Worm (Caenorhabditis elegans) whole organism, L4 larva: ENCODE data around the gene F28B12.1.
A peak's percentile ranks its signal among the peaks of the same experiment; 100 is the strongest.

Source experiments
- D1046.2 ChIP-seq: fragments of 200-800 bp; sonication (Bioruptor generic); IDR thresholded peaks from 2 replicates; pipeline ENCODE4 v1.3.6; 2022; ENCODE audit warnings: missing genetic modification characterization, missing compliant biosample characterization
- F44E2.7 ChIP-seq: fragments of 200-800 bp; sonication (Bioruptor generic); IDR thresholded peaks from 2 replicates; pipeline ENCODE4 v2.1.2; 2022; ENCODE audit warnings: missing genetic modification characterization, missing compliant biosample characterization
- T20F7.1 ChIP-seq: fragments of 200-800 bp; sonication (Bioruptor generic); optimal IDR thresholded peaks from 2 replicates; lab custom pipeline; 2018; ENCODE audit warnings: mild to moderate bottlenecking, missing genetic modification characterization, missing compliant biosample characterization
- ces-1 ChIP-seq: fragments of 150-350 bp; sonication (generic microtip); optimal IDR thresholded peaks from 4 replicates; lab custom pipeline; 2014; ENCODE audit warnings: missing biosample characterization, missing genetic modification reagents, missing genetic modification characterization
- daf-12 ChIP-seq: fragments of 150-350 bp; optimal IDR thresholded peaks from 2 replicates; lab custom pipeline; 2014; ENCODE audit warnings: missing biosample characterization, missing genetic modification reagents, missing genetic modification characterization
- lim-7 ChIP-seq: fragments of 200-800 bp; sonication (Bioruptor generic); IDR thresholded peaks from 2 replicates; pipeline ENCODE4 v1.3.6; 2022; ENCODE audit warnings: missing genetic modification characterization, missing compliant biosample characterization
- lin-13 ChIP-seq: fragments of 150-350 bp; optimal IDR thresholded peaks from 2 replicates; lab custom pipeline; 2014; ENCODE audit warnings: missing biosample characterization, missing genetic modification reagents, missing genetic modification characterization
- lin-39 ChIP-seq: fragments of 150-350 bp; optimal IDR thresholded peaks from 2 replicates; lab custom pipeline; 2014; ENCODE audit warnings: missing biosample characterization, missing genetic modification reagents, missing genetic modification characterization
- mes-2 ChIP-seq: sonication (generic microtip); optimal IDR thresholded peaks from 2 replicates; lab custom pipeline; 2016; ENCODE audit warnings: missing genotype, mild to moderate bottlenecking, missing genetic modification characterization, missing compliant biosample characterization; ENCODE audit not compliant: poor library complexity, severe bottlenecking
- nhr-25 ChIP-seq: sonication (generic microtip); optimal IDR thresholded peaks from 2 replicates; lab custom pipeline; 2017; ENCODE audit warnings: missing genetic modification characterization, mild to moderate bottlenecking, missing compliant biosample characterization, antibody characterized with exemption, moderate library complexity, borderline replicate concordance; ENCODE audit not compliant: insufficient read depth
- nhr-76 ChIP-seq: fragments of 150-350 bp; optimal IDR thresholded peaks from 2 replicates; lab custom pipeline; 2014; ENCODE audit warnings: missing biosample characterization, missing genetic modification characterization
- snpc-4 ChIP-seq: fragments of 150-350 bp; optimal IDR thresholded peaks from 2 replicates; lab custom pipeline; 2014; ENCODE audit warnings: missing biosample characterization, missing genetic modification characterization
- unc-62 ChIP-seq, 3 experiments: fragments of 150-350 bp in 1 of 3; sonication (generic microtip); optimal IDR thresholded peaks in 2 of 3; peaks in 1 of 3; 1 replicate in 1 of 3; 2 replicates in 2 of 3; lab custom pipeline; 2014 to 2017; ENCODE audit warnings: missing biosample characterization in 3 of 3, missing genetic modification characterization in 3 of 3, missing genetic modification reagents in 3 of 3, missing genotype in 1 of 3

- TF ChIP-seq daf-12 (tag; lab: Kevin White, UChicago) (no peak), nhr-25 (tag; lab: Kevin White, UChicago) (no peak), nhr-76 (no peak), mes-2 (tag; lab: Kevin White, UChicago) (no peak), unc-62 (GFP tag; optimal IDR thresholded peaks at IDR 0.05 in 1 of 2; lab: Kevin White, UChicago) (peak in 1 of 2 experiments; percentile 37), unc-62 (tag; optimal IDR thresholded peaks at IDR 0.05; lab: Kevin White, UChicago) (no peak), F44E2.7 (GFP tag; lab: Robert Waterston, UW) (no peak), D1046.2 (GFP tag; lab: Robert Waterston, UW) (no peak), snpc-4 (tag; lab: Kevin White, UChicago) (no peak), lim-7 (GFP tag; lab: Robert Waterston, UW) (no peak), ces-1 (GFP tag; lab: Kevin White, UChicago) (no peak), lin-39 (tag; lab: Kevin White, UChicago) (no peak), T20F7.1 (GFP tag; lab: Kevin White, UChicago) (no peak), lin-13 (GFP tag; lab: Kevin White, UChicago) (no peak)
Observed at ce11 chrII:5966637-5967036, 23.9 kb downstream of the F28B12.1 start.
